Worm (Caenorhabditis elegans) whole organism, L2 larva: ENCODE data around the gene C37C3.17.

Experiments used
- ZK546.5 ChIP-seq: sonication (generic microtip); optimal IDR thresholded peaks from 2 replicates; lab custom pipeline; 2017; ENCODE audit warnings: missing biosample characterization, missing genetic modification characterization
- ama-1 ChIP-seq: fragments of 150-350 bp; optimal IDR thresholded peaks from 2 replicates; lab custom pipeline; 2018; ENCODE audit warnings: inconsistent platforms
- ceh-82 ChIP-seq: fragments of 150-350 bp; optimal IDR thresholded peaks from 2 replicates; lab custom pipeline; 2014; ENCODE audit warnings: missing biosample characterization, missing genetic modification characterization
- egl-27 ChIP-seq: sonication (generic microtip); optimal IDR thresholded peaks from 3 replicates; lab custom pipeline; 2017; ENCODE audit warnings: missing biosample characterization, missing genetic modification reagents, missing genetic modification characterization
- fos-1 ChIP-seq: fragments of 150-350 bp; optimal IDR thresholded peaks from 2 replicates; lab custom pipeline; 2014; ENCODE audit warnings: missing biosample characterization, missing genetic modification characterization
- lin-13 ChIP-seq: fragments of 150-350 bp; optimal IDR thresholded peaks from 2 replicates; lab custom pipeline; 2014; ENCODE audit warnings: missing biosample characterization, missing genetic modification reagents, missing genetic modification characterization
- mab-5 ChIP-seq: fragments of 150-350 bp; optimal IDR thresholded peaks from 2 replicates; lab custom pipeline; 2014; ENCODE audit warnings: missing biosample characterization, missing genetic modification characterization
- mdl-1 ChIP-seq, 2 experiments: fragments of 150-350 bp in 1 of 2; sonication (generic microtip) in 1 of 2; optimal IDR thresholded peaks; 2 replicates each; lab custom pipeline; 2017; ENCODE audit warnings: missing biosample characterization in 2 of 2, missing genetic modification characterization in 2 of 2
- nhr-10 ChIP-seq: sonication (generic microtip); optimal IDR thresholded peaks from 2 replicates; lab custom pipeline; 2017; ENCODE audit warnings: missing biosample characterization, missing genetic modification characterization
- nhr-11 ChIP-seq: fragments of 150-350 bp; optimal IDR thresholded peaks from 2 replicates; lab custom pipeline; 2014; ENCODE audit warnings: missing biosample characterization, missing genetic modification characterization
- nhr-6 ChIP-seq: fragments of 150-350 bp; optimal IDR thresholded peaks from 2 replicates; lab custom pipeline; 2014; ENCODE audit warnings: missing biosample characterization, missing genetic modification characterization

DNA sequence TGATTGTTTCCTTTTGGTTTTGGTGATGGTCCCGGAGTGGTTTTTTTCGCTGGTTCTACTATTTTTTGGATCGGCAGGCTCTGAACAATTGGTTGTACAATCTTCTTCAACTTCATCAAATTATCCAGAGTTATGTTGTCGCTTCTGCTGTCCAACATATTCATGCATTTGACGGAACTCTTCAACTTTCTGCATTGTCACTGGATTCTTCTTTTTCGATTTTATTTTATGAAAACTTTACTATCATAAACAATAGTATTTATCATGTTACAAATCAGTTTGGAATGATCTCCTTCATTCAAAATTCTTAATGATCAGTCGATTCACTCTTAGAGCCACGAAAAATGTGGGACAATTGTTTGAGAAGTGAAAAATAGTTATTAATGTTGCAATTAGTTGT lies 9.6 kb downstream of the C37C3.17 start:
- no peak for TF ChIP-seq nhr-11
- TF ChIP-seq lin-13 (GFP tag; lab: Kevin White, UChicago): no peak
- TF ChIP-seq fos-1 (tag; lab: Kevin White, UChicago): no peak
- TF ChIP-seq nhr-10 (tag; lab: Kevin White, UChicago): no peak
- no peak for TF ChIP-seq nhr-6
- TF ChIP-seq ZK546.5: no peak
- no peak for TF ChIP-seq mdl-1 (tag; optimal IDR thresholded peaks at IDR 0.05; lab: Kevin White, UChicago)
- TF ChIP-seq mab-5 (tag; lab: Kevin White, UChicago): no peak
- TF ChIP-seq ama-1 (lab: Kevin White, UChicago): no peak
- no peak for TF ChIP-seq egl-27 (tag; lab: Kevin White, UChicago)
- TF ChIP-seq ceh-82 (tag; lab: Kevin White, UChicago): no peak
